Fruit fly (Drosophila melanogaster): ENCODE data around the gene CG12104.

The CG12104 gene

DNA sequence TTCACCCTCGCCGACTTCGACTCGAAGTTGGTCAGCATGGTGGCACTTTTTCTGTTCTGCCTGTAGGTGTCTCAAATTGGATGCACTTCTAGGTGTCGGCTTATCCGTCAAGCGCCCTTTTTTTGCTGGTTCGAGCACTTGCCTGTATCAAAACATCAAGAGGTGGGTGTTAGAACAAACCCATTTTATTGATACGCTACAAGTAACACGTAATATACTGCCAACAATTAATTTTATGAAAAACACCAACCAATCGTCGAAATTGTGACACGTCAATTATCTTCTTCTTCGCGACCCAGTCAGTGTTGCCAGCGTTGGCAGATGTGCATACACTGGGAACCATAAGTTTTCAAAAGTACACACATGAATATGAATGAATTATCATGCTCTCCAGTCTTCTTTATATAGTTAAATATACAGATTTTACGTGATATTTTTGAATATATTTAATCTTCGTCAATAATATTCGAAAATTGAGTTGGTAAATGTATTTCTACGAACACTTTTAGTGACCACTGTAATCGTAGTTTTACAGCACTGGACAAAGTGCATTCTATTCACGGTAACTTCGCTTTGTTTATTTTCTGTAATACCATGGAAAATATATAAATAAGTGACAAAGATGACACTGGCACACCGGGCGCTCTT lies 42.6 kb upstream of the CG12104 start, which contains the start of the genes alphaCOP and CG13919:
alphaCOP (minus strand) TSS at position 280 of the 648 bp plus-strand sequence.
CG13919 (plus strand) TSS at position 548 of the 648 bp plus-strand sequence.
- TF ChIP-seq fd59A (GFP tag; optimal IDR thresholded peaks at IDR 0.05) (peak; percentile 96), Hr39 (GFP tag; optimal IDR thresholded peaks at IDR 0.05) (peak; percentile 97), acj6 (GFP tag; optimal IDR thresholded peaks at IDR 0.05) (peak; percentile 99), Ets21C (GFP tag; optimal IDR thresholded peaks at IDR 0.05) (peak; percentile 95), cyc (GFP tag; optimal IDR thresholded peaks at IDR 0.05) (peak; percentile 96), CG32006 (GFP tag; optimal IDR thresholded peaks at IDR 0.05) (peak; percentile 97), Hr38 (GFP tag; optimal IDR thresholded peaks at IDR 0.05) (peak; percentile 70), CG8632 (GFP tag; optimal IDR thresholded peaks at IDR 0.05) (peak; percentile 98), fkh (GFP tag; optimal IDR thresholded peaks at IDR 0.05) (peak; percentile 94), eg (GFP tag; IDR thresholded peaks at IDR 0.05) (peak; percentile 98), net (GFP tag; optimal IDR thresholded peaks at IDR 0.05) (peak; percentile 96), dac (GFP tag; optimal IDR thresholded peaks at IDR 0.05) (peak; percentile 91), Ets96B (tag; optimal IDR thresholded peaks at IDR 0.05) (peak; percentile 95), CG3919 (GFP tag; optimal IDR thresholded peaks at IDR 0.05) (peak; percentile 96), Sox102F (GFP tag; optimal IDR thresholded peaks at IDR 0.05) (peak; percentile 97), svp (GFP tag) (peak; percentile 99), CG34406 (GFP tag; optimal IDR thresholded peaks at IDR 0.05) (peak; percentile 97), CG16779 (tag; optimal IDR thresholded peaks at IDR 0.05) (peak; percentile 91), CG15336 (GFP tag; IDR thresholded peaks at IDR 0.05) (peak; percentile 99), Blimp-1 (GFP tag; optimal IDR thresholded peaks at IDR 0.05) (peak; percentile 83), topi (GFP tag; optimal IDR thresholded peaks at IDR 0.05) (peak; percentile 98), achi (GFP tag; optimal IDR thresholded peaks at IDR 0.05) (peak; percentile 97), Gug (GFP tag; IDR thresholded peaks at IDR 0.05) (peak; percentile 96), CG1621 (tag; optimal IDR thresholded peaks at IDR 0.05) (peak; percentile 95), pdm3 (GFP tag; optimal IDR thresholded peaks at IDR 0.05) (peak; percentile 98), CG3032 (tag; optimal IDR thresholded peaks at IDR 0.05) (peak; percentile 97), CG4318 (GFP tag; optimal IDR thresholded peaks at IDR 0.05) (no peak), CG11902 (GFP tag; optimal IDR thresholded peaks at IDR 0.05) (peak; percentile 91), CG8119 (GFP tag; IDR thresholded peaks at IDR 0.05) (peak; percentile 99), CG9139 (GFP tag; optimal IDR thresholded peaks at IDR 0.05) (peak; percentile 95), ss (GFP tag; optimal IDR thresholded peaks at IDR 0.05) (peak; percentile 94 to 97), Sox15 (GFP tag; optimal IDR thresholded peaks at IDR 0.05) (peak; percentile 97), Eip78C (GFP tag) (peak; percentile 100), lz (GFP tag; optimal IDR thresholded peaks at IDR 0.05) (peak; percentile 98), Smox (GFP tag; optimal IDR thresholded peaks at IDR 0.05) (peak; percentile 97), Sox14 (GFP tag; optimal IDR thresholded peaks at IDR 0.05) (peak; percentile 98), spab (GFP tag; optimal IDR thresholded peaks at IDR 0.05) (peak; percentile 89), CG11294 (GFP tag; IDR thresholded peaks at IDR 0.05) (peak; percentile 97), Hr4 (GFP tag; optimal IDR thresholded peaks at IDR 0.05) (peak; percentile 98), Eip75B (GFP tag; optimal IDR thresholded peaks at IDR 0.05) (peak; percentile 96), CG6276 (GFP tag; optimal IDR thresholded peaks at IDR 0.05) (no peak), vri (GFP tag; optimal IDR thresholded peaks at IDR 0.05) (no peak), CG11762 (GFP tag; optimal IDR thresholded peaks at IDR 0.05; ENCODE audit: insufficient read depth) (peak; percentile 94), Eip93F (GFP tag; optimal IDR thresholded peaks at IDR 0.05) (no peak), Lpt (GFP tag; optimal IDR thresholded peaks at IDR 0.05) (peak; percentile 97), salr (GFP tag; optimal IDR thresholded peaks at IDR 0.05) (peak; percentile 94), CG6163 (GFP tag; IDR thresholded peaks at IDR 0.05) (peak; percentile 93), CG8319 (GFP tag; optimal IDR thresholded peaks at IDR 0.05) (peak; percentile 96), CG6854 (GFP tag; optimal IDR thresholded peaks at IDR 0.05) (peak; percentile 82), dsx (GFP tag; optimal IDR thresholded peaks at IDR 0.05; ENCODE audit: poor library complexity, severe bottlenecking) (peak; percentile 98), CG6808 (GFP tag; optimal IDR thresholded peaks at IDR 0.05) (peak; percentile 91)
